Fruit fly (Drosophila melanogaster) whole organism, prepupa: Measurements from ENCODE around the gene CG11703.

Source experiments
- CG34406 ChIP-seq: fragments of 200-800 bp; sonication (Bioruptor generic); optimal IDR thresholded peaks from 3 replicates; lab custom pipeline; 2016; ENCODE audit warnings: missing biosample characterization, missing genetic modification characterization
- CG6854 ChIP-seq: fragments of 200-800 bp; sonication (Bioruptor generic); optimal IDR thresholded peaks from 2 replicates; lab custom pipeline; 2017; ENCODE audit warnings: missing biosample characterization, mild to moderate bottlenecking, missing genetic modification characterization
- CG7368 ChIP-seq: fragments of 200-800 bp; sonication (Bioruptor generic); optimal IDR thresholded peaks from 3 replicates; lab custom pipeline; 2016; ENCODE audit warnings: missing biosample characterization, missing genetic modification characterization
- CG8632 ChIP-seq: fragments of 200-800 bp; sonication (Bioruptor generic); optimal IDR thresholded peaks from 3 replicates; lab custom pipeline; 2016; ENCODE audit warnings: missing biosample characterization, missing genetic modification characterization
- CG9139 ChIP-seq: fragments of 200-800 bp; sonication (Bioruptor generic); optimal IDR thresholded peaks from 3 replicates; lab custom pipeline; 2017; ENCODE audit warnings: missing biosample characterization, mild to moderate bottlenecking, missing genetic modification characterization
- Eip75B ChIP-seq: fragments of 200-800 bp; sonication (Bioruptor generic); optimal IDR thresholded peaks from 3 replicates; lab custom pipeline; 2016; ENCODE audit warnings: missing biosample characterization, missing genetic modification characterization
- Ets96B ChIP-seq: fragments of 200-800 bp; optimal IDR thresholded peaks from 2 replicates; lab custom pipeline; 2019; ENCODE audit warnings: missing biosample characterization, mild to moderate bottlenecking, missing genetic modification characterization, moderate library complexity
- Sox102F ChIP-seq: fragments of 200-800 bp; sonication (Bioruptor generic); optimal IDR thresholded peaks from 2 replicates; lab custom pipeline; 2016; ENCODE audit warnings: missing biosample characterization, mild to moderate bottlenecking, missing genetic modification characterization
- fkh ChIP-seq: fragments of 200-800 bp; sonication (Bioruptor generic); optimal IDR thresholded peaks from 3 replicates; lab custom pipeline; 2017; ENCODE audit warnings: missing biosample characterization, mild to moderate bottlenecking, missing genetic modification characterization, moderate library complexity
- pdm3 ChIP-seq: fragments of 200-800 bp; sonication (Bioruptor generic); optimal IDR thresholded peaks from 3 replicates; lab custom pipeline; 2016; ENCODE audit warnings: missing biosample characterization, missing genetic modification characterization
- topi ChIP-seq: fragments of 200-800 bp; sonication (Bioruptor generic); optimal IDR thresholded peaks from 3 replicates; lab custom pipeline; 2016; ENCODE audit warnings: missing biosample characterization, missing genetic modification characterization

- no peak for TF ChIP-seq Ets96B (tag; lab: Kevin White, UChicago)
- TF ChIP-seq fkh (GFP tag; lab: Kevin White, UChicago) = no peak
- TF ChIP-seq topi (GFP tag; lab: Kevin White, UChicago) = no peak
- no peak for TF ChIP-seq CG8632 (GFP tag; lab: Kevin White, UChicago)
- TF ChIP-seq Sox102F = no peak
- no peak for TF ChIP-seq pdm3 (GFP tag; lab: Kevin White, UChicago)
- no peak for TF ChIP-seq Eip75B (GFP tag; lab: Kevin White, UChicago)
- TF ChIP-seq CG7368 (GFP tag; lab: Kevin White, UChicago) = no peak
- no peak for TF ChIP-seq CG34406 (GFP tag; lab: Kevin White, UChicago)
- TF ChIP-seq CG6854 (GFP tag; lab: Kevin White, UChicago) = no peak
- no peak for TF ChIP-seq CG9139 (GFP tag; lab: Kevin White, UChicago)
Measured at dm6 chr3R:19248036-19248435, 20.1 kb upstream of the CG11703 start, which contains the start of gene CG5217.
